Worm (Caenorhabditis elegans) whole organism, early embryonic: ENCODE data around the gene C56A3.5.

Source experiments
- ama-1 ChIP-seq: fragments of 150-350 bp; optimal IDR thresholded peaks from 2 replicates; lab custom pipeline; 2014
- flt-1 ChIP-seq: fragments of 200-800 bp; sonication (Bioruptor generic); IDR thresholded peaks from 2 replicates; pipeline ENCODE4 v1.3.6; 2022; ENCODE audit warnings: missing genetic modification characterization, missing compliant biosample characterization
- hnd-1 ChIP-seq: sonication (generic microtip); optimal IDR thresholded peaks from 2 replicates; lab custom pipeline; 2016; ENCODE audit warnings: missing genetic modification characterization, missing compliant biosample characterization
- scrt-1 ChIP-seq: fragments of 200-800 bp; sonication (Bioruptor generic); IDR thresholded peaks from 2 replicates; pipeline ENCODE4 v1.3.6; 2022; ENCODE audit warnings: missing genetic modification characterization, missing compliant biosample characterization
- sea-1 ChIP-seq: fragments of 200-800 bp; sonication (Bioruptor generic); conservative IDR thresholded peaks from 2 replicates; pipeline ENCODE4 v1.3.6; 2022; ENCODE audit warnings: missing genetic modification characterization, missing compliant biosample characterization
- tbx-11 ChIP-seq: fragments of 200-800 bp; sonication (Bioruptor generic); IDR thresholded peaks from 2 replicates; pipeline ENCODE4 v1.3.6; 2022; ENCODE audit warnings: missing genetic modification characterization, missing compliant biosample characterization

DNA sequence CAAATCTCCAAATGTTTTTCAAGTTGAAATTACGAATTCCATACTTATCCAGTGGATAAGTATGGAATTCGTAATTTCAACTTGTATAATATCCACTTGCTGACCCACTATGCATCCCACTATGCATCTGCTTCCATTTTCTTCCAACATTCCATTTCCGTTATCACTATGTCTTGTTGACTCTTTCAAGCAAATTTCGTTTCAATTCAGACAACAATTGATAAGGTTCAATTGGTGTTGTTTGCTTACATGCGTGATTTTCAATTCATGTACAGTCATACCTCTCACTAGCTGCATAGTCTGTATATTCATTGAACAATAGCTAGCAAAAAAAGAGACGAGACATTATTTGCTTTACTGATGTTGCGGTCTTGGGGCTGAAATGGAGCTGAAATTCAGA, 25.1 kb downstream of the C56A3.5 start:
- TF ChIP-seq flt-1 (GFP tag; lab: Robert Waterston, UW) (no peak), sea-1 (GFP tag; lab: Robert Waterston, UW) (no peak), scrt-1 (no peak), tbx-11 (GFP tag; lab: Robert Waterston, UW) (no peak), hnd-1 (tag; lab: Kevin White, UChicago) (no peak), ama-1 (lab: Kevin White, UChicago) (no peak)
